Worm (Caenorhabditis elegans) whole organism, mixed stage, embryonic: Measurements from ENCODE around the gene T24E12.3.

Source experiments
- blmp-1 ChIP-seq: fragments of 150-350 bp; optimal IDR thresholded peaks from 2 replicates; lab custom pipeline; 2014; ENCODE audit warnings: missing biosample characterization, missing genetic modification characterization
- ceh-39 ChIP-seq: fragments of 150-350 bp; optimal IDR thresholded peaks from 2 replicates; lab custom pipeline; 2014; ENCODE audit warnings: missing biosample characterization, missing genetic modification characterization
- ceh-43 ChIP-seq: fragments of 200-800 bp; sonication (Bioruptor generic); optimal IDR thresholded peaks from 2 replicates; lab custom pipeline; 2018; ENCODE audit warnings: mild to moderate bottlenecking, missing genetic modification characterization, moderate library complexity, missing compliant biosample characterization
- ceh-83 ChIP-seq: fragments of 200-800 bp; sonication (Bioruptor generic); optimal IDR thresholded peaks from 2 replicates; lab custom pipeline; 2018; ENCODE audit warnings: mild to moderate bottlenecking, missing genetic modification characterization, missing compliant biosample characterization
- ces-1 ChIP-seq: fragments of 150-350 bp; optimal IDR thresholded peaks from 2 replicates; lab custom pipeline; 2014; ENCODE audit warnings: missing biosample characterization, missing genetic modification reagents, missing genetic modification characterization
- cnd-1 ChIP-seq: fragments of 200-800 bp; sonication (Bioruptor generic); optimal IDR thresholded peaks from 2 replicates; lab custom pipeline; 2018; ENCODE audit warnings: mild to moderate bottlenecking, missing genetic modification characterization, missing compliant biosample characterization
- drap-1 ChIP-seq: fragments of 200-800 bp; sonication (Bioruptor generic); optimal IDR thresholded peaks from 3 replicates; lab custom pipeline; 2018; ENCODE audit warnings: mild to moderate bottlenecking, missing genetic modification characterization, missing compliant biosample characterization
- elt-3 ChIP-seq: fragments of 150-350 bp; optimal IDR thresholded peaks from 2 replicates; lab custom pipeline; 2014; ENCODE audit warnings: missing biosample characterization, missing genetic modification characterization
- flh-1 ChIP-seq: fragments of 200-800 bp; sonication (Bioruptor generic); optimal IDR thresholded peaks from 2 replicates; lab custom pipeline; 2018; ENCODE audit warnings: mild to moderate bottlenecking, missing genetic modification characterization, moderate library complexity, missing compliant biosample characterization
- ham-2 ChIP-seq: fragments of 200-800 bp; sonication (Bioruptor generic); optimal IDR thresholded peaks from 2 replicates; lab custom pipeline; 2018; ENCODE audit warnings: mild to moderate bottlenecking, missing genetic modification characterization, missing compliant biosample characterization
- hlh-1 ChIP-seq: fragments of 150-350 bp; optimal IDR thresholded peaks from 2 replicates; lab custom pipeline; 2014; ENCODE audit warnings: missing biosample characterization, missing genetic modification reagents, missing genetic modification characterization
- lin-13 ChIP-seq: fragments of 150-350 bp; optimal IDR thresholded peaks from 2 replicates; lab custom pipeline; 2014; ENCODE audit warnings: missing biosample characterization, missing genetic modification characterization
- lsy-2 ChIP-seq: fragments of 150-350 bp; optimal IDR thresholded peaks from 2 replicates; lab custom pipeline; 2014; ENCODE audit warnings: missing biosample characterization, missing genetic modification characterization
- mab-5 ChIP-seq: fragments of 150-350 bp; optimal IDR thresholded peaks from 2 replicates; lab custom pipeline; 2014; ENCODE audit warnings: missing biosample characterization, missing genetic modification characterization
- mep-1 ChIP-seq: fragments of 150-350 bp; optimal IDR thresholded peaks from 2 replicates; lab custom pipeline; 2017; ENCODE audit warnings: missing biosample characterization, missing genetic modification reagents, missing genetic modification characterization, inconsistent platforms
- nhr-12 ChIP-seq: fragments of 150-350 bp; optimal IDR thresholded peaks from 2 replicates; lab custom pipeline; 2014; ENCODE audit warnings: missing biosample characterization, missing genetic modification characterization
- nhr-2 ChIP-seq: fragments of 150-350 bp; optimal IDR thresholded peaks from 2 replicates; lab custom pipeline; 2014; ENCODE audit warnings: missing biosample characterization, missing genetic modification characterization
- nhr-237 ChIP-seq: fragments of 150-350 bp; optimal IDR thresholded peaks from 2 replicates; lab custom pipeline; 2014; ENCODE audit warnings: missing biosample characterization, missing genetic modification characterization
- nhr-28 ChIP-seq: fragments of 150-350 bp; optimal IDR thresholded peaks from 2 replicates; lab custom pipeline; 2014; ENCODE audit warnings: missing biosample characterization, missing genetic modification characterization
- nhr-76 ChIP-seq: sonication (generic microtip); optimal IDR thresholded peaks from 2 replicates; lab custom pipeline; 2017; ENCODE audit warnings: missing biosample characterization, missing genetic modification characterization
- pha-4 ChIP-seq: fragments of 150-350 bp; optimal IDR thresholded peaks from 2 replicates; lab custom pipeline; 2018; ENCODE audit warnings: missing biosample characterization, missing genetic modification reagents, missing genetic modification characterization
- sem-2 ChIP-seq: fragments of 200-800 bp; sonication (Bioruptor generic); optimal IDR thresholded peaks from 2 replicates; lab custom pipeline; 2018; ENCODE audit warnings: mild to moderate bottlenecking, missing genetic modification characterization, missing compliant biosample characterization
- snpc-4 ChIP-seq: fragments of 150-350 bp; optimal IDR thresholded peaks from 2 replicates; lab custom pipeline; 2014; ENCODE audit warnings: missing biosample characterization, missing genetic modification characterization
- sptf-1 ChIP-seq: sonication (generic microtip); optimal IDR thresholded peaks from 2 replicates; lab custom pipeline; 2017; ENCODE audit warnings: mild to moderate bottlenecking, missing genetic modification characterization, moderate library complexity, missing compliant biosample characterization
- tbx-8 ChIP-seq: fragments of 200-800 bp; sonication (Bioruptor generic); optimal IDR thresholded peaks from 2 replicates; lab custom pipeline; 2018; ENCODE audit warnings: mild to moderate bottlenecking, missing genetic modification characterization, moderate library complexity, missing compliant biosample characterization
- unc-120 ChIP-seq: sonication (generic microtip); optimal IDR thresholded peaks from 2 replicates; lab custom pipeline; 2017; ENCODE audit warnings: missing genetic modification characterization, missing compliant biosample characterization; ENCODE audit not compliant: poor library complexity, severe bottlenecking
- unc-39 ChIP-seq: fragments of 150-350 bp; optimal IDR thresholded peaks from 2 replicates; lab custom pipeline; 2014; ENCODE audit warnings: missing biosample characterization, missing genetic modification characterization
- zip-8 ChIP-seq: fragments of 150-350 bp; optimal IDR thresholded peaks from 2 replicates; lab custom pipeline; 2014; ENCODE audit warnings: missing biosample characterization, missing genetic modification characterization
- ztf-11 ChIP-seq: fragments of 150-350 bp; optimal IDR thresholded peaks from 2 replicates; lab custom pipeline; 2014; ENCODE audit warnings: missing biosample characterization, missing genetic modification characterization

T24E12.3 gene

DNA sequence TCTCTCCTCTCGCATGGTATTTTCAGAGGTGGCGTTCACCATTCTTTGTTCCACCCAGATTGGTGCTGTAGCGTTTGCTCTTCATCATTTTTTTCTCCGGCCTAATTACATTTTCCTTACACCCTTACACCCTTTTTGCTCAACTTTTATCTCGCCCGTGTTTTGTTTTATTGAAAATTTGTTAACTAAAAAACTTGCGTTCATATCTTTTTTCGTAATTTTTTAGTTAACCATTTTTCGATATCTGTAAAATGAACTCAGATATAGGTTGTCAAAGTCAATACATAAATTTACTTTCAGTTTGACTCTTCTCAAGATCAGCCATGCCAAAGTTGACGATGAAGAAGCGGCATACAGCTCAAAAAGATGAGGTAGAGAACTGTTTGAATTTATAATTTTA is 34.2 kb upstream of the T24E12.3 start, which contains the start of gene F12E12.1:
Gene F12E12.1 (plus strand): TSS at position 301 of the 400 bp plus-strand sequence.
- no peak for TF ChIP-seq ceh-83

DNA sequence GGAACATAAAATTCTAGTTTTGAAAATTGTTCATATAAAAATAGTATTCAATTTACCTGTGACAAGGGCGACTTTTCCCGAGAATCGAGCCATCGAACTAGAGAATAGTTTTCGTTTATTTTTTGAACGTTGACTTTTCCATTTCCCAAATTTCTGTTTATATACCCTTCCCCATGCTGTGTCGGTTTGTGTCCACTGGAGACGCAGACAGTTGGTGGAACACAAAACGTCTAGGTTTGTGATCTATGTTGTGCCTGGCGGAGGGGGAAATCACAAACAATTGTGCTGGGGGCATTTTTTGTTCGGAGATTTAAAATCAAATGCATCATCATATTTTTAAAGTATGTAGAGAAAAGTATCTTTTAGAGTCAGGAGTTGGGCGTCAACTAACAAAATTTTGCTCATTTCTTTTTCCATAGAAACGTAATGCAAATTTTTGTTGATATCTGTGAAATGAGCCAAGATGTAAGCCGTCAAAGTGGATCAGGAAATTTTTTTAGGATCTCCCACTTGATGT is 32.1 kb upstream of the T24E12.3 start, which contains the start of gene nta-1:
Gene nta-1 (minus strand): TSS at position 131 of the 517 bp plus-strand sequence.
- TF ChIP-seq ces-1 (GFP tag; lab: Kevin White, UChicago) = no peak
- no peak for TF ChIP-seq ceh-83
- no peak for TF ChIP-seq flh-1
- TF ChIP-seq ceh-43 (GFP tag; lab: Kevin White, UChicago) = no peak
- no peak for TF ChIP-seq tbx-8 (GFP tag; lab: Kevin White, UChicago)
- no peak for TF ChIP-seq nhr-12 (tag; lab: Kevin White, UChicago)
- no peak for TF ChIP-seq lsy-2 (tag; lab: Kevin White, UChicago)
- TF ChIP-seq ceh-39 (tag; lab: Kevin White, UChicago) = no peak
- no peak for TF ChIP-seq hlh-1 (tag; lab: Kevin White, UChicago)
- TF ChIP-seq zip-8 (tag; lab: Kevin White, UChicago) = no peak
- no peak for TF ChIP-seq unc-120 (tag; lab: Kevin White, UChicago)
- no peak for TF ChIP-seq drap-1 (GFP tag; lab: Kevin White, UChicago)
- no peak for TF ChIP-seq cnd-1 (tag; lab: Kevin White, UChicago)
- no peak for TF ChIP-seq nhr-28 (tag; lab: Kevin White, UChicago)
- TF ChIP-seq sem-2 (GFP tag; lab: Kevin White, UChicago) = no peak
- TF ChIP-seq, all 35 proteins: peak for 0

DNA sequence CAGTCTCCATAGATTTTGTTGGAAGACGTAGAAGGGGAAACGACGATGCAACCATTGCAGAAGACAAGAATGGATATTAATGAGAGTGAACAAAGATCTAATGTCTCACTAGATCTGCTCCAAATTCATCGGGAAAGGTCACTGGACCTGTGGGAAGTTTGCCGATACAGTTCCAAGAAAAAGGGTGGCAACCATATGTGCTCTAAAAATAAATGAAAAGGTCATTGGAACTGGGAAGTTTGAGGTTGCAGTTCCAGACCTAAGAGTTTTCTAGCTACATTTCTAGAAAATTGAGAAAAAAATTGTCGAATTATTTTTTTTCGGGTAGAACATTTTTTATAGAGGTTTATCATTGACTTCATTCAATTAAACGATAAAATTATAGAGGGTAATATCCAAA is 28.4 kb upstream of the T24E12.3 start, which contains the start of gene fbxb-92:
Gene fbxb-92 (minus strand): TSS at position 101 of the 400 bp plus-strand sequence.
- TF ChIP-seq unc-39 (tag; lab: Kevin White, UChicago) (no peak), nhr-28 (tag; lab: Kevin White, UChicago) (no peak), sptf-1 (tag; lab: Kevin White, UChicago) (no peak), flh-1 (no peak), snpc-4 (no peak), ces-1 (GFP tag; lab: Kevin White, UChicago) (no peak), ham-2 (GFP tag; lab: Kevin White, UChicago) (no peak), tbx-8 (GFP tag; lab: Kevin White, UChicago) (no peak), nhr-2 (tag; lab: Kevin White, UChicago) (no peak), nhr-76 (tag; lab: Kevin White, UChicago) (no peak), nhr-12 (tag; lab: Kevin White, UChicago) (no peak), blmp-1 (tag; lab: Kevin White, UChicago) (no peak), zip-8 (tag; lab: Kevin White, UChicago) (no peak), ceh-43 (GFP tag; lab: Kevin White, UChicago) (no peak), drap-1 (GFP tag; lab: Kevin White, UChicago) (no peak), mab-5 (no peak), pha-4 (tag; lab: Kevin White, UChicago) (no peak), lin-13 (tag; lab: Kevin White, UChicago) (no peak), sem-2 (GFP tag; lab: Kevin White, UChicago) (no peak), lsy-2 (tag; lab: Kevin White, UChicago) (no peak)

DNA sequence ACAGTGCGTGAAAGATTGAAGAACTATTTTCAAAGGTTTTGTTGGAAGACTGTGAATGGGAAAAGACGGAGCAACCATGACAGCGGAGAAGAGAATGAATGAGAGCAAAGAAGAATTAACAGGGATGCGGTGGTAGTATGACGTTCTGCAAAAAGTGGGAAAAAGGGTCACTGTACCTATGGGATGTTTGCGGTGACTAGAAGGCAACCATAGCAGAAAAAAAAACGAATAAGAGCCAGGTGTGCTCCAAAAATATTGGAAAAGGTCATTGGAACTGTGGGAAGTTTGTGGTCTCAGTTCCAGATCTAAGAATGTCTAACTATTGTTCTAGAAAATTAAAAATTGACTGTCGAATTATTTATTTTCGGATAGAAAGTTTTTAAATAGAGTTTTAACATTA is 27.1 kb upstream of the T24E12.3 start, which contains the start of gene fbxb-90:
Gene fbxb-90 (minus strand): TSS at position 101 of the 400 bp plus-strand sequence.
- TF ChIP-seq nhr-12 (tag; lab: Kevin White, UChicago) = no peak
- no peak for TF ChIP-seq mab-5
- no peak for TF ChIP-seq tbx-8 (GFP tag; lab: Kevin White, UChicago)
- TF ChIP-seq zip-8 (tag; lab: Kevin White, UChicago) = no peak
- TF ChIP-seq ztf-11 (tag; lab: Kevin White, UChicago) = no peak

DNA sequence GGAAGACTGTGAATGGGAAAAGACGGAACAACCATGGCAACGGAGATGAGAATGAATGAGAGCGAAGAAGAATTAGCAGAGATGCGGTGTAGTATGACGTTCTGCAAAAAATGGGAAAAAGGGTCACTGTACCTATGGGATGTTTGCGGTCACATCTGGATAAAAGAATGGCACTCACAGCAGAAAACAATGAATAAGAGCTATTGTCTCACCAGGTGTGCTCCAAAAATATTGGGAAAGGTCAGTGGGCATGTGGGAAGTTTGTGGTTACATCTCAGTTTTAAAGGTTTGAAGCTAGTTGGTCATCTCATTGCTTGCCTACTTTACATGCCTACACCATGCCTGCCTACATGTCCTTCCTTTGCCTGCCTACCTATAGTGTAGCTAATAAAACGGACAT is 25.1 kb upstream of the T24E12.3 start, which contains the start of gene fbxb-91:
Gene fbxb-91 (minus strand): TSS at position 101 of the 400 bp plus-strand sequence.
- TF ChIP-seq elt-3 (tag; lab: Kevin White, UChicago) (no peak), snpc-4 (no peak), ceh-83 (no peak), mep-1 (tag; lab: Kevin White, UChicago) (no peak), nhr-237 (tag; lab: Kevin White, UChicago) (no peak), lin-13 (tag; lab: Kevin White, UChicago) (no peak), blmp-1 (tag; lab: Kevin White, UChicago) (no peak)
